Worm (Caenorhabditis elegans) whole organism, L4 larva: Measurements from ENCODE around the gene Y39D8A.1.

Experiments
- F44E2.7 ChIP-seq: fragments of 200-800 bp; sonication (Bioruptor generic); IDR thresholded peaks from 2 replicates; pipeline ENCODE4 v2.1.2; 2022; ENCODE audit warnings: missing genetic modification characterization, missing compliant biosample characterization
- Y5F2A.4 ChIP-seq: fragments of 200-800 bp; sonication (Bioruptor generic); optimal IDR thresholded peaks from 2 replicates; lab custom pipeline; 2018; ENCODE audit warnings: mild to moderate bottlenecking, missing genetic modification characterization, missing compliant biosample characterization
- aha-1 ChIP-seq: fragments of 150-350 bp; peaks from one replicate; lab custom pipeline; 2014; ENCODE audit warnings: missing biosample characterization, missing genetic modification characterization
- arid-1 ChIP-seq: fragments of 200-800 bp; sonication (Bioruptor generic); conservative IDR thresholded peaks from 2 replicates; pipeline ENCODE4 v1.3.6; 2022; ENCODE audit warnings: missing genetic modification reagents, missing genetic modification characterization, missing compliant biosample characterization
- ceh-82 ChIP-seq: sonication (generic microtip); optimal IDR thresholded peaks from 2 replicates; lab custom pipeline; 2017; ENCODE audit warnings: missing biosample characterization, missing genetic modification characterization
- ces-1 ChIP-seq: fragments of 150-350 bp; sonication (generic microtip); optimal IDR thresholded peaks from 4 replicates; lab custom pipeline; 2014; ENCODE audit warnings: missing biosample characterization, missing genetic modification reagents, missing genetic modification characterization
- cey-2 ChIP-seq: sonication (generic microtip); optimal IDR thresholded peaks from 3 replicates; lab custom pipeline; 2017; ENCODE audit warnings: missing genetic modification characterization, mild to moderate bottlenecking, missing compliant biosample characterization, antibody characterized with exemption, borderline replicate concordance; ENCODE audit not compliant: insufficient read depth
- ctbp-1 ChIP-seq: fragments of 200-800 bp; sonication (Bioruptor generic); IDR thresholded peaks from 2 replicates; pipeline ENCODE4 v1.3.6; 2022; ENCODE audit warnings: missing genetic modification reagents, missing genetic modification characterization, missing compliant biosample characterization
- daf-12 ChIP-seq: fragments of 150-350 bp; optimal IDR thresholded peaks from 2 replicates; lab custom pipeline; 2014; ENCODE audit warnings: missing biosample characterization, missing genetic modification reagents, missing genetic modification characterization
- daf-16 ChIP-seq, 3 experiments: sonication (generic microtip); optimal IDR thresholded peaks; 2 replicates each; lab custom pipeline; 2016 to 2017; ENCODE audit warnings: missing genetic modification characterization in 3 of 3, missing genetic modification reagents in 3 of 3, mild to moderate bottlenecking in 2 of 3, missing compliant biosample characterization in 2 of 3, missing biosample characterization in 1 of 3, moderate library complexity in 1 of 3
- dmd-6 ChIP-seq: fragments of 200-800 bp; sonication (Bioruptor generic); IDR thresholded peaks from 2 replicates; pipeline ENCODE4 v1.3.6; 2022; ENCODE audit warnings: missing genetic modification reagents, missing genetic modification characterization, missing compliant biosample characterization
- dmd-9 ChIP-seq: fragments of 200-800 bp; sonication (Bioruptor generic); IDR thresholded peaks from 2 replicates; pipeline ENCODE4 v1.3.6; 2022; ENCODE audit warnings: missing genetic modification reagents, missing genetic modification characterization, missing compliant biosample characterization
- dve-1 ChIP-seq: sonication (generic microtip); optimal IDR thresholded peaks from 2 replicates; lab custom pipeline; 2017; ENCODE audit warnings: antibody characterized with exemption, mild to moderate bottlenecking, missing genetic modification characterization, missing compliant biosample characterization; ENCODE audit not compliant: insufficient read depth
- egl-43 ChIP-seq: fragments of 200-800 bp; sonication (Bioruptor generic); IDR thresholded peaks from 2 replicates; pipeline ENCODE4 v1.3.6; 2022; ENCODE audit warnings: missing genetic modification reagents, missing genetic modification characterization, missing compliant biosample characterization
- fos-1 ChIP-seq: fragments of 150-350 bp; optimal IDR thresholded peaks from 2 replicates; lab custom pipeline; 2014; ENCODE audit warnings: missing biosample characterization, missing genetic modification characterization
- hlh-11 ChIP-seq: fragments of 200-800 bp; sonication (Bioruptor generic); optimal IDR thresholded peaks from 2 replicates; lab custom pipeline; 2018; ENCODE audit warnings: mild to moderate bottlenecking, missing genetic modification characterization, missing compliant biosample characterization
- hlh-30 ChIP-seq: sonication (generic microtip); optimal IDR thresholded peaks from 2 replicates; lab custom pipeline; 2017; ENCODE audit warnings: antibody characterized with exemption, mild to moderate bottlenecking, missing genetic modification characterization, missing compliant biosample characterization; ENCODE audit not compliant: insufficient read depth
- lim-7 ChIP-seq: fragments of 200-800 bp; sonication (Bioruptor generic); IDR thresholded peaks from 2 replicates; pipeline ENCODE4 v1.3.6; 2022; ENCODE audit warnings: missing genetic modification characterization, missing compliant biosample characterization
- lin-39 ChIP-seq: fragments of 150-350 bp; optimal IDR thresholded peaks from 2 replicates; lab custom pipeline; 2014; ENCODE audit warnings: missing biosample characterization, missing genetic modification reagents, missing genetic modification characterization
- lsy-2 ChIP-seq, 2 experiments: fragments of 150-350 bp in 1 of 2; sonication (generic microtip) in 1 of 2; optimal IDR thresholded peaks; 2 replicates each; lab custom pipeline; 2014 to 2017; ENCODE audit warnings: missing biosample characterization in 2 of 2, missing genetic modification characterization in 2 of 2
- mdl-1 ChIP-seq, 2 experiments: fragments of 150-350 bp in 1 of 2; sonication (generic microtip) in 1 of 2; optimal IDR thresholded peaks; 2 replicates each; lab custom pipeline; 2014 to 2017; ENCODE audit warnings: missing biosample characterization in 2 of 2, missing genetic modification characterization in 2 of 2
- mxl-3 ChIP-seq: fragments of 200-800 bp; sonication (Bioruptor generic); optimal IDR thresholded peaks from 2 replicates; lab custom pipeline; 2018; ENCODE audit warnings: mild to moderate bottlenecking, missing genetic modification characterization, missing compliant biosample characterization
- nhr-10 ChIP-seq: fragments of 150-350 bp; optimal IDR thresholded peaks from 2 replicates; lab custom pipeline; 2014; ENCODE audit warnings: missing biosample characterization, missing genetic modification characterization
- nhr-25 ChIP-seq: sonication (generic microtip); optimal IDR thresholded peaks from 2 replicates; lab custom pipeline; 2017; ENCODE audit warnings: missing genetic modification characterization, mild to moderate bottlenecking, missing compliant biosample characterization, antibody characterized with exemption, moderate library complexity, borderline replicate concordance; ENCODE audit not compliant: insufficient read depth
- nhr-28 ChIP-seq: fragments of 150-350 bp; optimal IDR thresholded peaks from 2 replicates; lab custom pipeline; 2014; ENCODE audit warnings: missing biosample characterization, missing genetic modification characterization
- nhr-48 ChIP-seq: sonication (generic microtip); optimal IDR thresholded peaks from 2 replicates; lab custom pipeline; 2016; ENCODE audit warnings: mild to moderate bottlenecking, missing genetic modification characterization, missing compliant biosample characterization
- pqm-1 ChIP-seq: sonication (generic microtip); optimal IDR thresholded peaks from 2 replicates; lab custom pipeline; 2017; ENCODE audit warnings: missing biosample characterization, missing genetic modification characterization
- set-16 ChIP-seq: fragments of 200-800 bp; sonication (Bioruptor generic); IDR thresholded peaks from 2 replicates; pipeline ENCODE4 v1.3.6; 2022; ENCODE audit warnings: missing genetic modification reagents, missing genetic modification characterization, missing compliant biosample characterization
- skn-1 ChIP-seq: fragments of 150-350 bp; optimal IDR thresholded peaks from 2 replicates; lab custom pipeline; 2014; ENCODE audit warnings: missing biosample characterization, missing genetic modification characterization
- snpc-4 ChIP-seq: fragments of 150-350 bp; optimal IDR thresholded peaks from 2 replicates; lab custom pipeline; 2014; ENCODE audit warnings: missing biosample characterization, missing genetic modification characterization
- tra-1 ChIP-seq: fragments of 200-800 bp; sonication (Bioruptor generic); IDR thresholded peaks from 2 replicates; pipeline ENCODE4 v1.3.6; 2022; ENCODE audit warnings: missing genetic modification reagents, missing genetic modification characterization, missing compliant biosample characterization
- unc-130 ChIP-seq: sonication (generic microtip); optimal IDR thresholded peaks from 2 replicates; lab custom pipeline; 2016; ENCODE audit warnings: missing genetic modification reagents, missing genetic modification characterization, missing compliant biosample characterization
- unc-62 ChIP-seq, 3 experiments: fragments of 150-350 bp in 1 of 3; sonication (generic microtip); optimal IDR thresholded peaks in 2 of 3; peaks in 1 of 3; 1 replicate in 1 of 3; 2 replicates in 2 of 3; lab custom pipeline; 2014 to 2017; ENCODE audit warnings: missing biosample characterization in 3 of 3, missing genetic modification characterization in 3 of 3, missing genetic modification reagents in 3 of 3, missing genotype in 1 of 3
- zip-11 ChIP-seq: fragments of 200-800 bp; sonication (Bioruptor generic); IDR thresholded peaks from 2 replicates; pipeline ENCODE4 v1.3.6; 2022; ENCODE audit warnings: missing genetic modification characterization, missing compliant biosample characterization
- zip-2 ChIP-seq: fragments of 150-350 bp; optimal IDR thresholded peaks from 2 replicates; lab custom pipeline; 2014; ENCODE audit warnings: missing biosample characterization, missing genetic modification characterization
- ztf-11 ChIP-seq: fragments of 150-350 bp; optimal IDR thresholded peaks from 2 replicates; lab custom pipeline; 2014; ENCODE audit warnings: missing biosample characterization, missing genetic modification characterization
- ztf-7 ChIP-seq: fragments of 150-350 bp; optimal IDR thresholded peaks from 2 replicates; lab custom pipeline; 2014; ENCODE audit warnings: missing biosample characterization, missing genetic modification characterization

The Y39D8A.1 gene

DNA sequence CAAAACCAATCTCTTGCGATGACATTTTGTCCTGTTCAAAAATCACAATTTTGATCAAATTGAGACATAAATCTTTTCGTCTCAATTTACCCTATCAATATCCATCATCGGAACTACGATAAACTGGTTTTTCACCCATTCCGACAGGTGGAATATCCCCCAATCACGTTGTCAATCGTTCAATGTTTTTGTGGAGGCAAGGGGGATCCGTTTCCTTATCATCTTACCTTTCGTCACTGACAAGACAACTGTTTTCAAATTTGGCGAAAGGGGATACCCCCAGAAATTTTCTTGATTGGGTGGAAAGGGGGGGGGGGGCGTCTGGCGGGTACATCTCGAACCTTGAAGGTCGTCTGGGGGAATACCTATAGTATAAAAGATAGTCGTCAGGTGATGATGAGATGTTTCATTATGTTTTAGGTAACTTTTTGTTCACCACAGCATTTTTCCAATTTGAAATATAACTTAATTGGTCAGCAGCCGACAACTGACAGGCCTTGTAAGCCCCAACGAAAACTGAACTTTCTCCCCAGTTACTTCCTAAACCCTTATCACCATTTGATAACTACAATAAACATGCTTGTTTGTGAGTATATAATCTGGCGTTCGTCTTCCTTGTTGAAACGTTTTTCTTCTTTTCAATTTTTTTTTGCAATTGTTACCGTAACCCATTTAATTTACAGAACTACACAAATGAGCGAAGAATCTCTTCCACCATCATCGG lies 37.1 kb upstream of the Y39D8A.1 start, which contains the start of gene ZK6.8:
Gene ZK6.8 (plus strand): TSS at position 682 of the 724 bp plus-strand sequence.
- TF ChIP-seq dve-1 (tag; lab: Kevin White, UChicago) = peak; percentile 48
- TF ChIP-seq hlh-30 (tag; lab: Kevin White, UChicago) = peak; percentile 73
- TF ChIP-seq nhr-25 (tag; lab: Kevin White, UChicago) = peak; percentile 36
- TF ChIP-seq lsy-2 (tag; optimal IDR thresholded peaks at IDR 0.05; lab: Kevin White, UChicago) = peak in 1 of 2 experiments; percentile 33
- TF ChIP-seq nhr-28 (tag; lab: Kevin White, UChicago) = peak; percentile 87
- TF ChIP-seq ztf-7 (tag; lab: Kevin White, UChicago) = no peak
- peak; percentile 88 for TF ChIP-seq nhr-48 (tag; lab: Kevin White, UChicago)
- TF ChIP-seq cey-2 (tag; lab: Kevin White, UChicago) = peak; percentile 82
- peak; percentile 6 for TF ChIP-seq pqm-1 (tag; lab: Kevin White, UChicago)
- no peak for TF ChIP-seq ctbp-1 (GFP tag; lab: Robert Waterston, UW)
- TF ChIP-seq hlh-11 = peak; percentile 87
- no peak for TF ChIP-seq snpc-4 (tag; lab: Kevin White, UChicago)
- no peak for TF ChIP-seq ztf-11
- TF ChIP-seq unc-62 (GFP tag; optimal IDR thresholded peaks at IDR 0.05 in 1 of 2; lab: Kevin White, UChicago) = peak in 1 of 2 experiments; percentile 93
- no peak for TF ChIP-seq unc-62 (tag; optimal IDR thresholded peaks at IDR 0.05; lab: Kevin White, UChicago)
- TF ChIP-seq skn-1 (tag; lab: Kevin White, UChicago) = no peak
- peak; percentile 51 for TF ChIP-seq aha-1
- no peak for TF ChIP-seq daf-16 (GFP tag; optimal IDR thresholded peaks at IDR 0.05; lab: Kevin White, UChicago)
- peak; percentile 68 for TF ChIP-seq daf-16 (tag; optimal IDR thresholded peaks at IDR 0.05; lab: Kevin White, UChicago)
- TF ChIP-seq fos-1 = no peak
- TF ChIP-seq mxl-3 (GFP tag; lab: Kevin White, UChicago) = peak; percentile 91
- peak; percentile 11 for TF ChIP-seq nhr-10 (tag; lab: Kevin White, UChicago)
- TF ChIP-seq dmd-6 (GFP tag; lab: Robert Waterston, UW) = peak; percentile 43
- TF ChIP-seq mdl-1 (tag; optimal IDR thresholded peaks at IDR 0.05; lab: Kevin White, UChicago) = peak; percentile 45 to 88

- TF ChIP-seq lin-39 (tag; lab: Kevin White, UChicago) (no peak), ceh-82 (tag; lab: Kevin White, UChicago) (no peak), unc-130 (GFP tag; lab: Kevin White, UChicago) (no peak), hlh-11 (peak; percentile 21), dmd-9 (no peak), Y5F2A.4 (no peak), arid-1 (GFP tag; lab: Robert Waterston, UW) (no peak), F44E2.7 (GFP tag; lab: Robert Waterston, UW) (no peak), nhr-28 (tag; lab: Kevin White, UChicago) (peak; percentile 78), zip-11 (GFP tag; lab: Robert Waterston, UW) (no peak), ctbp-1 (GFP tag; lab: Robert Waterston, UW) (no peak), daf-12 (tag; lab: Kevin White, UChicago) (no peak), lsy-2 (tag; optimal IDR thresholded peaks at IDR 0.05; lab: Kevin White, UChicago) (peak in 1 of 2 experiments; percentile 16), tra-1 (GFP tag; lab: Robert Waterston, UW) (no peak), zip-2 (no peak), lim-7 (no peak), skn-1 (tag; lab: Kevin White, UChicago) (no peak), egl-43 (GFP tag; lab: Robert Waterston, UW) (no peak), ces-1 (no peak), dve-1 (tag; lab: Kevin White, UChicago) (peak; percentile 82), pqm-1 (tag; lab: Kevin White, UChicago) (peak; percentile 73), daf-16 (GFP tag; optimal IDR thresholded peaks at IDR 0.05; lab: Kevin White, UChicago) (no peak), daf-16 (tag; optimal IDR thresholded peaks at IDR 0.05; lab: Kevin White, UChicago) (peak; percentile 66), dmd-6 (GFP tag; lab: Robert Waterston, UW) (peak; percentile 70), set-16 (GFP tag; lab: Robert Waterston, UW) (no peak)
These were observed 34.0 kb upstream of the Y39D8A.1 start for ce11 chrV:384511-384910.
